Fruit fly (Drosophila melanogaster) whole organism, wandering third instar larva: ENCODE data around the gene beat-IIa.

Experiments used
- Jra ChIP-seq: sonication (Bioruptor generic); optimal IDR thresholded peaks from 2 replicates; lab custom pipeline; 2016; ENCODE audit warnings: missing biosample characterization, missing genetic modification characterization
- OdsH ChIP-seq: fragments of 200-800 bp; sonication (Bioruptor generic); optimal IDR thresholded peaks from 2 replicates; lab custom pipeline; 2016; ENCODE audit warnings: missing biosample characterization, mild to moderate bottlenecking, missing genetic modification characterization
- Rel ChIP-seq, 2 experiments: fragments of 200-800 bp; sonication (Bioruptor generic) in 1 of 2; optimal IDR thresholded peaks; 2 replicates in 1 of 2; 3 replicates in 1 of 2; lab custom pipeline; 2016 to 2019; ENCODE audit warnings: mild to moderate bottlenecking in 2 of 2, missing biosample characterization in 2 of 2, missing genetic modification characterization in 2 of 2, moderate library complexity in 1 of 2
- dmrt93B ChIP-seq: fragments of 200-800 bp; sonication (Bioruptor generic); optimal IDR thresholded peaks from 2 replicates; lab custom pipeline; 2018; ENCODE audit warnings: missing biosample characterization, mild to moderate bottlenecking, missing genetic modification characterization
- fru ChIP-seq: fragments of 200-800 bp; sonication (Bioruptor generic); optimal IDR thresholded peaks from 3 replicates; lab custom pipeline; 2016; ENCODE audit warnings: missing biosample characterization, mild to moderate bottlenecking, missing genetic modification characterization
- pan ChIP-seq: fragments of >200 bp; optimal IDR thresholded peaks from 2 replicates; lab custom pipeline; 2017

dm6 chr3R:17401289-17401752, 35.4 kb upstream of the beat-IIa start:
- TF ChIP-seq Jra (GFP tag; lab: Kevin White, UChicago) (no peak), pan (no peak), Rel (GFP tag; optimal IDR thresholded peaks at IDR 0.05; lab: Kevin White, UChicago) (no peak), Rel (tag; optimal IDR thresholded peaks at IDR 0.05; lab: Kevin White, UChicago) (peak; percentile 29), fru (GFP tag; lab: Kevin White, UChicago) (peak; percentile 45), dmrt93B (GFP tag; lab: Kevin White, UChicago) (no peak), OdsH (GFP tag; lab: Kevin White, UChicago) (no peak)
